Fruit fly (Drosophila melanogaster): ENCODE data around the gene CG14109.

Gene CG14109

DNA sequence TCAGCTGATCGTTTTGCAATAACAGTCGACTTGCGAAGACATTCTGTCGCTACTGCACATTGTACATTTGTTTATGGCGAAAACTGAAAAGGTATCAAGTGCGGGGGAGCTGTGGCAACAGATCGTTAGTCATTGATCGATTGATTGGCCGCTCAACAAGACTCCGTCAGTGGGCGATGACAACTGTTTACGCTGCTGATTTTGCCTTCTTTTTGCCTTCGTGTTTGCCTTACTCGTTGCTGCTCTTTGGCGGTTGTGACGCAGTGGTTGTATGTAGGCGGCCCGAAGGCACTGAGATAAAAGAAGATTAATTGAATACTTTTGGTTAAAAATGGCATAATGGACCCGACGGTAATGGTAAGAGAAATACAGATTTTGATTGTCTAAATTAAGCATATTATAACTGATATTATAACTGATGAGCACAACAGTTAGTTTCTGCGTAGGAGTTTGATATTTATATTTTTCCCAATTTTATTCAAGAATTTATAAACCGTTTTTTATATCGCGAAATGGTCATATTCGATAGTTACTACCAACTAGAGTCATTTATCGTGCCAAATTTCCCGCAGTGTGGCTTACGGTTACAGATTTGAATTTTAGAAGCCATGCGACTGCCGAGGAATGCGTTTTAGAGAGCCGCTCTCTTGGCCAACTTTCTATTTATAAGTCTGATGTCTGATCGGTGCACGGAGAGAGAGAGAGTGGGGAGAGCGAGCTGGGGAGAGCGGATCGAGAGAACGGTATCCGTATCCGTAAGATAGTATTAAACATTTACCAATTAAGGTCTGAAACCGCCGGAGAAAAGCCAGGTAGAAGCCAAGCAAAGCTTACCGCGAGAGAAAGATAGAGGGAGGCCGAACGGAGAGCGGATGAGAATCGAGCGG, 36.1 kb downstream of the CG14109 start (continued):
- TF ChIP-seq gfzf (GFP tag; optimal IDR thresholded peaks at IDR 0.05) (no peak), emc (GFP tag; optimal IDR thresholded peaks at IDR 0.05) (peak; percentile 63), CG7556 (GFP tag; optimal IDR thresholded peaks at IDR 0.05) (peak; percentile 94), tup (GFP tag; optimal IDR thresholded peaks at IDR 0.05) (peak; percentile 63), pzg (GFP tag; optimal IDR thresholded peaks at IDR 0.05) (no peak), Poxn (GFP tag; IDR thresholded peaks at IDR 0.05) (peak; percentile 73), CG30020 (tag; optimal IDR thresholded peaks at IDR 0.05) (peak; percentile 50), pita (GFP tag; optimal IDR thresholded peaks at IDR 0.05) (no peak), CG11247 (GFP tag; IDR thresholded peaks at IDR 0.05) (peak; percentile 67), danr (GFP tag; IDR thresholded peaks at IDR 0.05) (peak; percentile 82), CG14050 (GFP tag; IDR thresholded peaks at IDR 0.05) (peak; percentile 75), CG8924 (tag; optimal IDR thresholded peaks at IDR 0.05) (peak; percentile 94), wdn (GFP tag; IDR thresholded peaks at IDR 0.05) (peak; percentile 61), CG11696 (GFP tag; IDR thresholded peaks at IDR 0.05) (peak; percentile 75), CG9437 (GFP tag; optimal IDR thresholded peaks at IDR 0.05) (peak; percentile 89), CG9932 (GFP tag; IDR thresholded peaks at IDR 0.05) (peak; percentile 84), Camta (GFP tag; optimal IDR thresholded peaks at IDR 0.05) (peak; percentile 60), prd (optimal IDR thresholded peaks at IDR 0.05) (no peak), prd (GFP tag; IDR thresholded peaks at IDR 0.05) (peak; percentile 86), Opbp (GFP tag; IDR thresholded peaks at IDR 0.05; ENCODE audit: partially characterized antibody) (no peak), Blimp-1 (GFP tag; optimal IDR thresholded peaks at IDR 0.05) (peak; percentile 91), CG10274 (GFP tag; optimal IDR thresholded peaks at IDR 0.05) (peak; percentile 79), tll (GFP tag; optimal IDR thresholded peaks at IDR 0.05) (no peak), CG30403 (GFP tag; optimal IDR thresholded peaks at IDR 0.05) (peak; percentile 95), CG17568 (GFP tag; optimal IDR thresholded peaks at IDR 0.05) (peak; percentile 74), az2 (GFP tag; optimal IDR thresholded peaks at IDR 0.05) (peak; percentile 90), usp (GFP tag; optimal IDR thresholded peaks at IDR 0.05) (no peak), otp (GFP tag; IDR thresholded peaks at IDR 0.05) (peak; percentile 56; the same call in 2 of the 3 replicates), Meics (GFP tag; optimal IDR thresholded peaks at IDR 0.05) (peak; percentile 92), zfh1 (GFP tag; IDR thresholded peaks at IDR 0.05) (peak; percentile 77), CG1603 (tag; optimal IDR thresholded peaks at IDR 0.05) (peak; percentile 40), HHEX (GFP tag; optimal IDR thresholded peaks at IDR 0.05) (peak; percentile 90), CG8359 (GFP tag; optimal IDR thresholded peaks at IDR 0.05; ENCODE audit: borderline replicate concordance) (peak; percentile 81), CG4424 (GFP tag; optimal IDR thresholded peaks at IDR 0.05) (peak; percentile 91), CG12942 (GFP tag; optimal IDR thresholded peaks at IDR 0.05) (peak; percentile 81), CG10209 (GFP tag; optimal IDR thresholded peaks at IDR 0.05) (peak; percentile 93), stwl (tag; optimal IDR thresholded peaks at IDR 0.05) (no peak), mld (GFP tag; IDR thresholded peaks at IDR 0.05; ENCODE audit: partially characterized antibody) (no peak), Fer2 (tag; optimal IDR thresholded peaks at IDR 0.05) (peak; percentile 68), kni (GFP tag; optimal IDR thresholded peaks at IDR 0.05) (peak; percentile 82), Doc3 (GFP tag; IDR thresholded peaks at IDR 0.05; ENCODE audit: partially characterized antibody) (peak; percentile 66; the same call in 2 of the 3 replicates), Hr78 (GFP tag; optimal IDR thresholded peaks at IDR 0.05) (peak in 1 of 2 experiments; percentile 83), Chrac-16 (GFP tag; optimal IDR thresholded peaks at IDR 0.05) (peak; percentile 80), Six4 (GFP tag; optimal IDR thresholded peaks at IDR 0.05) (peak; percentile 88), Rfx (GFP tag; IDR thresholded peaks at IDR 0.05) (peak; percentile 88), CG9876 (GFP tag; optimal IDR thresholded peaks at IDR 0.05) (no peak), CG43689 (GFP tag; IDR thresholded peaks at IDR 0.05) (peak; percentile 60), Sry-β (GFP tag; optimal IDR thresholded peaks at IDR 0.05) (peak; percentile 30)
